Fruit fly (Drosophila melanogaster) whole organism, embryonic: Measurements from ENCODE around the gene CG43638.

Source experiments
- ATbp ChIP-seq: fragments of 200-800 bp; sonication (Bioruptor generic); optimal IDR thresholded peaks from 2 replicates; lab custom pipeline; 2017; ENCODE audit warnings: missing biosample characterization, mild to moderate bottlenecking, missing genetic modification characterization, missing genetic modification reagents
- BtbVII ChIP-seq: fragments of 200-800 bp; sonication (Bioruptor generic); optimal IDR thresholded peaks from 3 replicates; lab custom pipeline; 2017; ENCODE audit warnings: missing biosample characterization, mild to moderate bottlenecking, missing genetic modification characterization
- C15 ChIP-seq: fragments of 200-800 bp; sonication (Bioruptor generic); IDR thresholded peaks from 3 replicates; pipeline ENCODE4 v1.3.6; 2022; ENCODE audit warnings: missing biosample characterization, missing genetic modification characterization
- CG12391 ChIP-seq: fragments of 200-800 bp; sonication (Bioruptor generic); optimal IDR thresholded peaks from 3 replicates; lab custom pipeline; 2018; ENCODE audit warnings: missing biosample characterization, mild to moderate bottlenecking, missing genetic modification characterization, moderate library complexity
- CG12769 ChIP-seq: fragments of 200-800 bp; sonication (Bioruptor generic); optimal IDR thresholded peaks from 2 replicates; lab custom pipeline; 2019; ENCODE audit warnings: missing biosample characterization, mild to moderate bottlenecking, missing genetic modification characterization, moderate library complexity
- CG13624 ChIP-seq: fragments of 200-800 bp; sonication (Bioruptor generic); optimal IDR thresholded peaks from 2 replicates; lab custom pipeline; 2016; ENCODE audit warnings: missing biosample characterization, missing genetic modification characterization
- CG14710 ChIP-seq: fragments of 200-800 bp; sonication (Bioruptor generic); optimal IDR thresholded peaks from 3 replicates; lab custom pipeline; 2019; ENCODE audit warnings: missing biosample characterization, mild to moderate bottlenecking, missing genetic modification characterization, moderate library complexity
- CG1602 ChIP-seq: fragments of 200-800 bp; sonication (Bioruptor generic); optimal IDR thresholded peaks from 3 replicates; lab custom pipeline; 2016; ENCODE audit warnings: missing biosample characterization, missing genetic modification characterization
- CG17361 ChIP-seq: fragments of 200-800 bp; sonication (Bioruptor generic); IDR thresholded peaks from 3 replicates; pipeline ENCODE4 v1.3.6; 2022; ENCODE audit warnings: missing biosample characterization, missing genetic modification characterization
- CG17385 ChIP-seq: fragments of 200-800 bp; sonication (Bioruptor generic); optimal IDR thresholded peaks from 3 replicates; lab custom pipeline; 2018; ENCODE audit warnings: missing biosample characterization, mild to moderate bottlenecking, missing genetic modification characterization
- CG18599 ChIP-seq: fragments of 200-800 bp; sonication (Bioruptor generic); optimal IDR thresholded peaks from 3 replicates; lab custom pipeline; 2017; ENCODE audit warnings: missing biosample characterization, missing genetic modification characterization, mild to moderate bottlenecking, moderate library complexity, missing genetic modification reagents
- CG18619 ChIP-seq: fragments of 200-800 bp; sonication (Bioruptor generic); optimal IDR thresholded peaks from 3 replicates; lab custom pipeline; 2017; ENCODE audit warnings: missing biosample characterization, mild to moderate bottlenecking, missing genetic modification characterization
- CG31441 ChIP-seq: fragments of 200-800 bp; sonication (Bioruptor generic); IDR thresholded peaks from 2 replicates; pipeline ENCODE4 v1.3.6; 2022; ENCODE audit warnings: missing biosample characterization, missing genetic modification characterization
- CG4707 ChIP-seq: fragments of 200-800 bp; sonication (Bioruptor generic); optimal IDR thresholded peaks from 2 replicates; lab custom pipeline; 2018; ENCODE audit warnings: missing biosample characterization, mild to moderate bottlenecking, missing genetic modification characterization, moderate library complexity
- CG6765 ChIP-seq: fragments of 200-800 bp; sonication (Bioruptor generic); optimal IDR thresholded peaks from 3 replicates; lab custom pipeline; 2017; ENCODE audit warnings: missing biosample characterization, mild to moderate bottlenecking, missing genetic modification characterization
- CG7745 ChIP-seq: fragments of 200-800 bp; sonication (Bioruptor generic); optimal IDR thresholded peaks from 2 replicates; lab custom pipeline; 2018; ENCODE audit warnings: missing biosample characterization, mild to moderate bottlenecking, missing genetic modification characterization, moderate library complexity
- CG8359 ChIP-seq: fragments of 200-800 bp; sonication (Bioruptor generic); optimal IDR thresholded peaks from 2 replicates; lab custom pipeline; 2017; ENCODE audit warnings: missing biosample characterization, mild to moderate bottlenecking, missing genetic modification characterization, borderline replicate concordance
- CG8944 ChIP-seq: fragments of 200-800 bp; sonication (Bioruptor generic); optimal IDR thresholded peaks from 3 replicates; lab custom pipeline; 2016; ENCODE audit warnings: missing biosample characterization, missing genetic modification characterization
- CG9437 ChIP-seq: fragments of 200-800 bp; sonication (Bioruptor generic); optimal IDR thresholded peaks from 2 replicates; lab custom pipeline; 2018; ENCODE audit warnings: missing biosample characterization, mild to moderate bottlenecking, missing genetic modification characterization
- CG9876 ChIP-seq: fragments of 200-800 bp; sonication (Bioruptor generic); optimal IDR thresholded peaks from 2 replicates; lab custom pipeline; 2016; ENCODE audit warnings: missing biosample characterization, missing genetic modification characterization
- CoRest ChIP-seq: fragments of 200-800 bp; sonication (Bioruptor generic); optimal IDR thresholded peaks from 3 replicates; lab custom pipeline; 2018; ENCODE audit warnings: missing biosample characterization, mild to moderate bottlenecking, missing genetic modification characterization, moderate library complexity
- CrebB ChIP-seq: fragments of 200-800 bp; sonication (Bioruptor generic); optimal IDR thresholded peaks from 3 replicates; lab custom pipeline; 2018; ENCODE audit warnings: missing biosample characterization, mild to moderate bottlenecking, missing genetic modification characterization
- Dek ChIP-seq: fragments of 200-800 bp; sonication (Bioruptor generic); optimal IDR thresholded peaks from 3 replicates; lab custom pipeline; 2019; ENCODE audit warnings: missing biosample characterization, mild to moderate bottlenecking, missing genetic modification characterization, moderate library complexity
- Doc2 ChIP-seq: fragments of 200-800 bp; sonication (Bioruptor generic); IDR thresholded peaks from 2 replicates; pipeline ENCODE4 v1.3.6; 2022; ENCODE audit warnings: missing biosample characterization, missing genetic modification characterization
- Doc3 ChIP-seq: fragments of 200-800 bp; sonication (Bioruptor generic); IDR thresholded peaks from 3 replicates; pipeline ENCODE4 v1.3.6; 2022; ENCODE audit warnings: missing biosample characterization, missing genetic modification characterization; ENCODE audit not compliant: partially characterized antibody
- Gsc ChIP-seq: fragments of 200-800 bp; sonication (Bioruptor generic); IDR thresholded peaks from 2 replicates; pipeline ENCODE4 v1.3.6; 2022; ENCODE audit warnings: missing biosample characterization, missing genetic modification characterization
- HmgD ChIP-seq: fragments of 200-800 bp; sonication (Bioruptor generic); optimal IDR thresholded peaks from 3 replicates; lab custom pipeline; 2016; ENCODE audit warnings: missing biosample characterization, missing genetic modification characterization
- HmgZ ChIP-seq: fragments of 200-800 bp; sonication (Bioruptor generic); optimal IDR thresholded peaks from 2 replicates; lab custom pipeline; 2018; ENCODE audit warnings: missing biosample characterization, mild to moderate bottlenecking, missing genetic modification characterization
- Hsf ChIP-seq: fragments of 200-800 bp; sonication (Bioruptor generic); optimal IDR thresholded peaks from 3 replicates; lab custom pipeline; 2016; ENCODE audit warnings: missing biosample characterization, missing genetic modification characterization
- Meics ChIP-seq: fragments of 200-800 bp; sonication (Bioruptor generic); optimal IDR thresholded peaks from 2 replicates; lab custom pipeline; 2017; ENCODE audit warnings: missing biosample characterization, mild to moderate bottlenecking, missing genetic modification characterization
- Six4 ChIP-seq: fragments of 200-800 bp; sonication (Bioruptor generic); optimal IDR thresholded peaks from 2 replicates; lab custom pipeline; 2016; ENCODE audit warnings: missing biosample characterization, missing genetic modification characterization
- Spps ChIP-seq: fragments of 200-800 bp; sonication (Bioruptor generic); optimal IDR thresholded peaks from 2 replicates; lab custom pipeline; 2018; ENCODE audit warnings: missing biosample characterization, mild to moderate bottlenecking, missing genetic modification characterization
- bsh ChIP-seq, 2 experiments: fragments of 200-800 bp; sonication (Bioruptor generic); optimal IDR thresholded peaks; 2 replicates each; lab custom pipeline; 2017 to 2018; ENCODE audit warnings: mild to moderate bottlenecking in 2 of 2, missing biosample characterization in 2 of 2, missing genetic modification characterization in 2 of 2, moderate library complexity in 1 of 2
- cad ChIP-seq: fragments of >200 bp; optimal IDR thresholded peaks from 2 replicates; lab custom pipeline; 2017; ENCODE audit warnings: missing biosample characterization, missing genetic modification characterization
- cg ChIP-seq: fragments of 200-800 bp; sonication (Bioruptor generic); optimal IDR thresholded peaks from 3 replicates; lab custom pipeline; 2019; ENCODE audit warnings: missing biosample characterization, mild to moderate bottlenecking, missing genetic modification characterization, moderate library complexity
- corto ChIP-seq: fragments of 200-800 bp; sonication (Bioruptor generic); optimal IDR thresholded peaks from 2 replicates; lab custom pipeline; 2016; ENCODE audit warnings: missing biosample characterization, mild to moderate bottlenecking, missing genetic modification characterization, moderate library complexity
- crc ChIP-seq: fragments of 200-800 bp; sonication (Bioruptor generic); optimal IDR thresholded peaks from 2 replicates; lab custom pipeline; 2016; ENCODE audit warnings: missing biosample characterization, missing genetic modification characterization
- ewg ChIP-seq: fragments of 200-800 bp; sonication (Bioruptor generic); optimal IDR thresholded peaks from 3 replicates; lab custom pipeline; 2017; ENCODE audit warnings: mild to moderate bottlenecking, missing biosample characterization, missing genetic modification reagents, missing genetic modification characterization
- fru ChIP-seq: fragments of >200 bp; optimal IDR thresholded peaks from 2 replicates; lab custom pipeline; 2017
- gcm ChIP-seq: fragments of 200-800 bp; sonication (Bioruptor generic); optimal IDR thresholded peaks from 2 replicates; lab custom pipeline; 2019; ENCODE audit warnings: missing biosample characterization, mild to moderate bottlenecking, missing genetic modification characterization, moderate library complexity
- gcm2 ChIP-seq: fragments of 200-800 bp; sonication (Bioruptor generic); optimal IDR thresholded peaks from 2 replicates; lab custom pipeline; 2016; ENCODE audit warnings: missing biosample characterization, missing genetic modification characterization
- ind ChIP-seq: fragments of 200-800 bp; sonication (Bioruptor generic); optimal IDR thresholded peaks from 3 replicates; lab custom pipeline; 2016; ENCODE audit warnings: missing biosample characterization, missing genetic modification characterization
- klu ChIP-seq: fragments of 200-800 bp; sonication (Bioruptor generic); IDR thresholded peaks from 2 replicates; pipeline ENCODE4 v1.3.6; 2022; ENCODE audit warnings: missing biosample characterization, missing genetic modification characterization
- lilli ChIP-seq: fragments of 200-800 bp; sonication (Bioruptor generic); optimal IDR thresholded peaks from 3 replicates; lab custom pipeline; 2016; ENCODE audit warnings: missing biosample characterization, missing genetic modification characterization
- mam ChIP-seq: fragments of 200-800 bp; sonication (Bioruptor generic); optimal IDR thresholded peaks from 3 replicates; lab custom pipeline; 2016; ENCODE audit warnings: missing biosample characterization, missing genetic modification characterization
- org-1 ChIP-seq: fragments of 200-800 bp; sonication (Bioruptor generic); optimal IDR thresholded peaks from 2 replicates; lab custom pipeline; 2017; ENCODE audit warnings: missing biosample characterization, missing genetic modification characterization
- p53 ChIP-seq: fragments of 200-800 bp; sonication (Bioruptor generic); optimal IDR thresholded peaks from 2 replicates; lab custom pipeline; 2016; ENCODE audit warnings: missing biosample characterization, missing genetic modification characterization
- tup ChIP-seq: fragments of 200-800 bp; sonication (Bioruptor generic); optimal IDR thresholded peaks from 2 replicates; lab custom pipeline; 2016; ENCODE audit warnings: missing biosample characterization, mild to moderate bottlenecking, missing genetic modification characterization, moderate library complexity
- yki ChIP-seq: fragments of >200 bp; optimal IDR thresholded peaks from 3 replicates; lab custom pipeline; 2018

CG43638 gene

dm6 chr3L:12002321-12003248 lies 41.8 kb upstream of the CG43638 start, which contains the start of the genes Pop2 and CG6928 (continued):
- TF ChIP-seq Doc3 (GFP tag; lab: Robert Waterston, UW) (peak; percentile 87), Gsc (no peak), ind (GFP tag; lab: Kevin White, UChicago) (peak; percentile 80), Spps (tag; lab: Kevin White, UChicago) (peak; percentile 0), lilli (GFP tag; lab: Kevin White, UChicago) (peak; percentile 87), crc (GFP tag; lab: Kevin White, UChicago) (peak; percentile 70), CG4707 (GFP tag; lab: Kevin White, UChicago) (no peak), corto (no peak), CG31441 (GFP tag; lab: Robert Waterston, UW) (no peak; the same call in 1 of the 2 replicates), gcm (GFP tag; lab: Kevin White, UChicago) (no peak), fru (no peak), CG8944 (peak; percentile 87), HmgD (GFP tag; lab: Kevin White, UChicago) (peak; percentile 70), Dek (tag; lab: Kevin White, UChicago) (peak; percentile 74), CoRest (tag; lab: Kevin White, UChicago) (peak; percentile 81), CG12391 (tag; lab: Kevin White, UChicago) (peak; percentile 79), C15 (GFP tag; lab: Robert Waterston, UW) (0 out of 3 replicates have a peak, but pooled peaks have one; percentile 44), HmgZ (tag; lab: Kevin White, UChicago) (peak; percentile 80), CG17385 (peak; percentile 31), CG9876 (peak; percentile 79), CG13624 (GFP tag; lab: Kevin White, UChicago) (peak; percentile 83), mam (GFP tag; lab: Kevin White, UChicago) (peak; percentile 88), org-1 (GFP tag; lab: Kevin White, UChicago) (no peak), CG9437 (peak; percentile 57), tup (GFP tag; lab: Kevin White, UChicago) (peak; percentile 55), CG1602 (peak; percentile 81), ATbp (GFP tag; lab: Kevin White, UChicago) (no peak), ewg (GFP tag; lab: Kevin White, UChicago) (peak; percentile 87), BtbVII (GFP tag; lab: Kevin White, UChicago) (no peak), Meics (GFP tag; lab: Kevin White, UChicago) (peak; percentile 2), cad (GFP tag; lab: Kevin White, UChicago) (no peak), CG12769 (tag; lab: Kevin White, UChicago) (no peak), cg (peak; percentile 88), Doc2 (GFP tag; lab: Robert Waterston, UW) (no peak), CG6765 (GFP tag; lab: Kevin White, UChicago) (no peak), CG18619 (GFP tag; lab: Kevin White, UChicago) (peak; percentile 29), CG17361 (GFP tag; lab: Robert Waterston, UW) (peak; percentile 67), gcm2 (GFP tag; lab: Kevin White, UChicago) (peak; percentile 2), Six4 (GFP tag; lab: Kevin White, UChicago) (peak; percentile 35), Hsf (GFP tag; lab: Kevin White, UChicago) (peak; percentile 85), CG14710 (tag; lab: Kevin White, UChicago) (peak; percentile 89), CrebB (tag; lab: Kevin White, UChicago) (peak; percentile 40), klu (GFP tag; lab: Robert Waterston, UW) (no peak; the same call in 1 of the 2 replicates), CG7745 (tag; lab: Kevin White, UChicago) (no peak), CG18599 (peak; percentile 39), CG8359 (peak; percentile 44), p53 (GFP tag; lab: Kevin White, UChicago) (peak; percentile 68), bsh (GFP tag; optimal IDR thresholded peaks at IDR 0.05; lab: Kevin White, UChicago) (peak in 1 of 2 experiments; percentile 39), yki (lab: Kevin White, UChicago) (no peak)
